Worm (Caenorhabditis elegans): ENCODE data around the gene F58F12.2.

F58F12.2 gene

DNA sequence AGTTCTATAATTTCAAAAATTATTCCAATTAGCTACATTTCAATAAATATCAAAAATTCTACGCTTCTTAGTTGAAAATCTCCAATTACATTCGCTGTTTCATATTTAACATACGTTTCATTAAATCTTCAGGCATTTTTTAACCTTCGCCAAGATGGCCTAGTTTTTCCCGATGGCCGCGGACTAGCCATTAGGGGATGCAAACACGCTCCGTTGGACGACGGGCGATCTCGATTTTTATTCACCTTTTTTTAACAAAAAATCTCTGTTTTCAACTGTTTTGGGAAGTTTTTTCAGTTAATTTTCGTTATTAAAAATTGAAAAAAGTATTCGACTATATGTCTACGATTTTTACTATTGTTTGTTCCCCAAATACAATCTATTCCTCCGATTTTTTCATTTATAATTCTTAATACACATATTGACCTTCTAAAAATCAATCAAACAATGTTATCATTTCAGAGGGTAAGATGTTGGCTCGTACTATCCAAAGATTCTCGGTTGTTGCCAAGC is 4.6 kb downstream of the F58F12.2 start, which contains the start of gene F58F12.1 (continued):
- peak; percentile 55 for TF ChIP-seq unc-130 (tag; optimal IDR thresholded peaks at IDR 0.05)
- TF ChIP-seq C16A3.4 (tag; optimal IDR thresholded peaks at IDR 0.05), result peak; percentile 78
- peak; percentile 3 for TF ChIP-seq unc-86 (tag; optimal IDR thresholded peaks at IDR 0.05)
- TF ChIP-seq vab-15 (tag; optimal IDR thresholded peaks at IDR 0.05), result no peak
- no peak for TF ChIP-seq ceh-63 (GFP tag; optimal IDR thresholded peaks at IDR 0.05)
- TF ChIP-seq nhr-237 (tag; optimal IDR thresholded peaks at IDR 0.05), result no peak
- no peak for TF ChIP-seq ceh-8 (GFP tag; optimal IDR thresholded peaks at IDR 0.05)
- no peak for TF ChIP-seq hpl-2 (GFP tag; optimal IDR thresholded peaks at IDR 0.05)
- TF ChIP-seq mef-2 (tag; optimal IDR thresholded peaks at IDR 0.05), result no peak
- TF ChIP-seq ama-1 (optimal IDR thresholded peaks at IDR 0.05), result no peak
- peak; percentile 83 for TF ChIP-seq ceh-90 (tag; optimal IDR thresholded peaks at IDR 0.05)
- peak in 1 of 6 experiments; percentile 21 for TF ChIP-seq elt-3 (tag; optimal IDR thresholded peaks at IDR 0.05)
- TF ChIP-seq fkh-4 (tag; optimal IDR thresholded peaks at IDR 0.05; ENCODE audit: borderline replicate concordance), result no peak
- no peak for TF ChIP-seq aly-2 (tag; optimal IDR thresholded peaks at IDR 0.05)
- TF ChIP-seq fkh-8 (tag; optimal IDR thresholded peaks at IDR 0.05), result peak; percentile 56
- TF ChIP-seq isw-1 (GFP tag; IDR thresholded peaks at IDR 0.05), result peak; percentile 70
- TF ChIP-seq ces-1 (GFP tag; optimal IDR thresholded peaks at IDR 0.05), result no peak
- peak; percentile 50 to 76 (median 62) for TF ChIP-seq dpl-1 (GFP tag; optimal IDR thresholded peaks at IDR 0.05)
- peak; percentile 39 for TF ChIP-seq egl-13 (tag; optimal IDR thresholded peaks at IDR 0.05)
- no peak for TF ChIP-seq zip-4 (GFP tag; optimal IDR thresholded peaks at IDR 0.05)
- no peak for TF ChIP-seq egl-27 (tag; optimal IDR thresholded peaks at IDR 0.05)
- TF ChIP-seq nhr-12 (tag; optimal IDR thresholded peaks at IDR 0.05), result no peak
- peak; percentile 56 to 79 for TF ChIP-seq lsy-2 (tag; optimal IDR thresholded peaks at IDR 0.05)
- no peak for TF ChIP-seq ets-5 (GFP tag; IDR thresholded peaks at IDR 0.05)
- peak; percentile 41 for TF ChIP-seq sox-4 (tag; optimal IDR thresholded peaks at IDR 0.05)
- no peak for TF ChIP-seq elt-2 (tag; optimal IDR thresholded peaks at IDR 0.05)
- TF ChIP-seq C04F5.9 (tag; optimal IDR thresholded peaks at IDR 0.05), result peak; percentile 30
- TF ChIP-seq nhr-11 (tag; optimal IDR thresholded peaks at IDR 0.05), result no peak
- TF ChIP-seq ceh-82 (tag; optimal IDR thresholded peaks at IDR 0.05), result peak in 2 of 3 experiments; percentile 39 to 70
- TF ChIP-seq sup-37 (GFP tag; optimal IDR thresholded peaks at IDR 0.05), result no peak
- peak; percentile 35 for TF ChIP-seq dsc-1 (tag; optimal IDR thresholded peaks at IDR 0.05)
- no peak for TF ChIP-seq nhr-84 (tag; optimal IDR thresholded peaks at IDR 0.05)
- TF ChIP-seq grh-1 (GFP tag; IDR thresholded peaks at IDR 0.05), result no peak
- TF ChIP-seq lin-35 (GFP tag; optimal IDR thresholded peaks at IDR 0.05), result peak; percentile 68 to 74
- TF ChIP-seq ceh-88 (GFP tag; IDR thresholded peaks at IDR 0.05), result no peak
- TF ChIP-seq Y116A8C.19 (tag; optimal IDR thresholded peaks at IDR 0.05; ENCODE audit: borderline replicate concordance), result no peak
- peak; percentile 72 for TF ChIP-seq nhr-71 (tag; optimal IDR thresholded peaks at IDR 0.05)
- no peak for TF ChIP-seq unc-30 (tag; optimal IDR thresholded peaks at IDR 0.05)
- no peak for TF ChIP-seq sptf-1 (tag; optimal IDR thresholded peaks at IDR 0.05)
- TF ChIP-seq blmp-1 (tag; optimal IDR thresholded peaks at IDR 0.05), result peak; percentile 75
- TF ChIP-seq unc-98 (GFP tag; IDR thresholded peaks at IDR 0.05), result peak; percentile 56
- TF ChIP-seq hlh-4 (tag; optimal IDR thresholded peaks at IDR 0.05), result no peak

DNA sequence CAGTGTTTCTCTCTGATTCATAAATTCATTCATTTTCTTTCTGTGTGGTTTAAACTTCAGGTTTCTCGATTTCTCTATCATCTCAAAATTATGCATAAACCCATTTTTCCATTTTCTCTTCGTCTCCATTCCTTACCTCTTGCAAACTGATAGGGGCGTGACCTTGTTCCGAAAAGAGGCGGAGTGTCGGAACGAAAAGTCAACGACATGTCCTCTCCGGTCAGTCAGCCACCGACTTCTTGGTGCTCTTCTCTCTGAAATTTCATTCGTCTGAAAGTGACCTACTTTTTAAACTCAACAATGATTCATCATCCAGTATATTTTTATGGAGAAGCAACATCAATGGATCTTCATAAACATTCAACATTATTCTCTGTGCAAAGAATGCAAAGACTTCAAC is 7.0 kb downstream of the F58F12.2 start, which contains the start of gene F58F12.12:
Gene F58F12.12 (plus strand): TSS at position 301 of the 400 bp plus-strand sequence.
- TF ChIP-seq nhr-71 (tag; optimal IDR thresholded peaks at IDR 0.05) (no peak), dsc-1 (tag; optimal IDR thresholded peaks at IDR 0.05) (no peak), blmp-1 (tag; optimal IDR thresholded peaks at IDR 0.05) (peak; percentile 5), pax-3 (tag; optimal IDR thresholded peaks at IDR 0.05) (no peak)
